Worm (Caenorhabditis elegans) whole organism, young adult: Measurements from ENCODE around the gene C14E2.6.
A peak's percentile ranks its signal among the peaks of the same experiment; 100 is the strongest.

ENCODE experiments used
- B0336.3 ChIP-seq: fragments of 200-800 bp; sonication (Bioruptor generic); IDR thresholded peaks from 2 replicates; pipeline ENCODE4 v1.3.6; 2022; ENCODE audit warnings: missing genetic modification characterization, missing compliant biosample characterization
- C17E4.6 ChIP-seq: fragments of 200-800 bp; sonication (Bioruptor generic); IDR thresholded peaks from 2 replicates; pipeline ENCODE4 v1.3.6; 2022; ENCODE audit warnings: missing genetic modification reagents, missing genetic modification characterization, missing compliant biosample characterization
- F10E7.11 ChIP-seq: sonication (generic microtip); optimal IDR thresholded peaks from 2 replicates; lab custom pipeline; 2017; ENCODE audit warnings: mild to moderate bottlenecking, missing genetic modification characterization, moderate library complexity, missing compliant biosample characterization
- ama-1 ChIP-seq, 3 experiments: fragments of 150-350 bp in 1 of 3; sonication (generic microtip) in 2 of 3; optimal IDR thresholded peaks; 2 replicates each; lab custom pipeline; 2014 to 2018; ENCODE audit warnings: missing biosample characterization in 2 of 3, missing genetic modification characterization in 2 of 3, missing genetic modification reagents in 2 of 3
- dpl-1 ChIP-seq: fragments of 150-350 bp; optimal IDR thresholded peaks from 2 replicates; lab custom pipeline; 2014; ENCODE audit warnings: missing biosample characterization, missing genetic modification reagents, missing genetic modification characterization
- gei-17 ChIP-seq: fragments of 200-800 bp; sonication (Bioruptor generic); optimal IDR thresholded peaks from 2 replicates; lab custom pipeline; 2018; ENCODE audit warnings: mild to moderate bottlenecking, missing genetic modification characterization, missing compliant biosample characterization
- let-607 ChIP-seq, 2 experiments: fragments of 200-800 bp in 1 of 2; sonication (Bioruptor generic) in 1 of 2; sonication (generic microtip) in 1 of 2; optimal IDR thresholded peaks; 2 replicates each; lab custom pipeline; 2016 to 2018; ENCODE audit warnings: mild to moderate bottlenecking in 2 of 2, missing compliant biosample characterization in 2 of 2, missing genetic modification characterization in 2 of 2, moderate library complexity in 2 of 2, missing genotype in 1 of 2
- lsy-27 ChIP-seq: sonication (generic microtip); optimal IDR thresholded peaks from 2 replicates; lab custom pipeline; 2017; ENCODE audit warnings: missing genetic modification characterization, mild to moderate bottlenecking, missing compliant biosample characterization, antibody characterized with exemption, missing genotype, borderline replicate concordance; ENCODE audit not compliant: insufficient read depth
- pha-4 ChIP-seq: fragments of 150-350 bp; sonication (generic microtip); optimal IDR thresholded peaks from 2 replicates; lab custom pipeline; 2014; ENCODE audit warnings: missing biosample characterization, missing genetic modification reagents, missing genetic modification characterization
- snpc-4 ChIP-seq, 5 experiments: fragments of 150-350 bp in 1 of 5; sonication (generic microtip) in 4 of 5; optimal IDR thresholded peaks; 2 replicates each; lab custom pipeline; 2014 to 2018; ENCODE audit warnings: missing genetic modification characterization in 5 of 5, missing biosample characterization in 3 of 5, antibody characterized with exemption in 2 of 5, mild to moderate bottlenecking in 2 of 5, missing compliant biosample characterization in 2 of 5, missing genotype in 2 of 5, moderate library complexity in 2 of 5, missing genetic modification reagents in 1 of 5
- tlf-1 ChIP-seq: fragments of 200-800 bp; sonication (Bioruptor generic); optimal IDR thresholded peaks from 2 replicates; lab custom pipeline; 2018; ENCODE audit warnings: mild to moderate bottlenecking, missing genetic modification characterization, missing compliant biosample characterization
- unc-62 ChIP-seq: fragments of 150-350 bp; optimal IDR thresholded peaks from 2 replicates; lab custom pipeline; 2014; ENCODE audit warnings: missing biosample characterization, missing genetic modification reagents, missing genetic modification characterization
- ztf-3 ChIP-seq: fragments of 200-800 bp; sonication (Bioruptor generic); optimal IDR thresholded peaks from 2 replicates; lab custom pipeline; 2018; ENCODE audit warnings: mild to moderate bottlenecking, missing genetic modification characterization, missing compliant biosample characterization

DNA sequence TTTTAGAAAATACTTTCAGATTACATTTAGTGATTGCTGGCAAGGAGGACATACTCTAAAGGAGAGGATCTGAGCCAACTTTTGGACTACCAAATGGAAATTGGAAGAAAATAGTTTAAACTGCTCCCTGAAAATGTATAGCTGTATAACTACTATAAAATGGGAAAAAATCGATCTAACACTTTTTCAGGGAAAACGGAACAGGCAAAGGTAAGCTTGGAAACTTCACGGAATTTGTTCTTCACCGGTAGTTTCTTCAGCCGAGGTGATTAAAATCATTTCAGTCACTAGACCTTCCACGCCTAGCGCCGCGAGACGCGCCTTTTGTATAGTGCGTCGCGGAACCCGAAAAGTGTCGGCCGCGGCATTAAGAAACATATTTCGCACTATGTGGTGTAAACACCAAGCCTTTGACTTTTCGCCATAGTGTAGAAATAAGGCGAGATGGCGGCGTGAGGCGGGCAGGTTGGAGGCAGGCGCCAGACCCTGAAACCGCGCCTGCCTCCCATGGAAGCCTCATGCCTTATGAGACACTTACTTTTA, 4.5 kb downstream of the C14E2.6 start, which contains the start of gene C14E2.5:
- no peak for TF ChIP-seq ztf-3
- TF ChIP-seq dpl-1 = no peak
- TF ChIP-seq snpc-4 (GFP tag; optimal IDR thresholded peaks at IDR 0.05; lab: Kevin White, UChicago) = no peak
- TF ChIP-seq snpc-4 (tag; optimal IDR thresholded peaks at IDR 0.05; lab: Kevin White, UChicago) = peak in 2 of 4 experiments; percentile 56 to 84
- TF ChIP-seq lsy-27 = no peak
- TF ChIP-seq gei-17 (GFP tag; lab: Kevin White, UChicago) = no peak
- no peak for TF ChIP-seq C17E4.6 (GFP tag; lab: Robert Waterston, UW)
- TF ChIP-seq let-607 (tag; optimal IDR thresholded peaks at IDR 0.05; lab: Kevin White, UChicago) = no peak
- no peak for TF ChIP-seq ama-1 (optimal IDR thresholded peaks at IDR 0.05; lab: Kevin White, UChicago)
- no peak for TF ChIP-seq ama-1 (GFP tag; optimal IDR thresholded peaks at IDR 0.05; lab: Kevin White, UChicago)
- TF ChIP-seq tlf-1 = no peak
- TF ChIP-seq unc-62 (GFP tag; lab: Kevin White, UChicago) = no peak
- TF ChIP-seq pha-4 (tag; lab: Kevin White, UChicago) = no peak
- no peak for TF ChIP-seq B0336.3 (GFP tag; lab: Robert Waterston, UW)
- TF ChIP-seq F10E7.11 (tag; lab: Kevin White, UChicago) = no peak
